Worm (Caenorhabditis elegans) whole organism, L4 larva: ENCODE data around the gene F35H10.5.

Experiments
- D1046.2 ChIP-seq: fragments of 200-800 bp; sonication (Bioruptor generic); IDR thresholded peaks from 2 replicates; pipeline ENCODE4 v1.3.6; 2022; ENCODE audit warnings: missing genetic modification characterization, missing compliant biosample characterization
- F10B5.3 ChIP-seq: sonication (generic microtip); optimal IDR thresholded peaks from 2 replicates; lab custom pipeline; 2016; ENCODE audit warnings: mild to moderate bottlenecking, missing genetic modification characterization, missing compliant biosample characterization
- ZK546.5 ChIP-seq, 2 experiments: sonication (generic microtip); optimal IDR thresholded peaks; 2 replicates each; lab custom pipeline; 2017; ENCODE audit warnings: missing biosample characterization in 2 of 2, missing genetic modification characterization in 2 of 2
- ama-1 ChIP-seq: fragments of 150-350 bp; optimal IDR thresholded peaks from 2 replicates; lab custom pipeline; 2014; ENCODE audit warnings: inconsistent platforms, mixed read lengths
- daf-16 ChIP-seq, 3 experiments: sonication (generic microtip); optimal IDR thresholded peaks; 2 replicates each; lab custom pipeline; 2016 to 2017; ENCODE audit warnings: missing genetic modification characterization in 3 of 3, missing genetic modification reagents in 3 of 3, mild to moderate bottlenecking in 2 of 3, missing compliant biosample characterization in 2 of 3, missing biosample characterization in 1 of 3, moderate library complexity in 1 of 3
- jun-1 ChIP-seq: fragments of 150-350 bp; optimal IDR thresholded peaks from 2 replicates; lab custom pipeline; 2014; ENCODE audit warnings: missing biosample characterization, missing genetic modification reagents, missing genetic modification characterization
- lin-39 ChIP-seq: fragments of 150-350 bp; optimal IDR thresholded peaks from 2 replicates; lab custom pipeline; 2014; ENCODE audit warnings: missing biosample characterization, missing genetic modification reagents, missing genetic modification characterization
- lir-3 ChIP-seq: sonication (generic microtip); optimal IDR thresholded peaks from 2 replicates; lab custom pipeline; 2016; ENCODE audit warnings: mild to moderate bottlenecking, missing genetic modification characterization, missing compliant biosample characterization
- unc-130 ChIP-seq: sonication (generic microtip); optimal IDR thresholded peaks from 2 replicates; lab custom pipeline; 2016; ENCODE audit warnings: missing genetic modification reagents, missing genetic modification characterization, missing compliant biosample characterization
- ztf-7 ChIP-seq: fragments of 150-350 bp; optimal IDR thresholded peaks from 2 replicates; lab custom pipeline; 2014; ENCODE audit warnings: missing biosample characterization, missing genetic modification characterization

DNA sequence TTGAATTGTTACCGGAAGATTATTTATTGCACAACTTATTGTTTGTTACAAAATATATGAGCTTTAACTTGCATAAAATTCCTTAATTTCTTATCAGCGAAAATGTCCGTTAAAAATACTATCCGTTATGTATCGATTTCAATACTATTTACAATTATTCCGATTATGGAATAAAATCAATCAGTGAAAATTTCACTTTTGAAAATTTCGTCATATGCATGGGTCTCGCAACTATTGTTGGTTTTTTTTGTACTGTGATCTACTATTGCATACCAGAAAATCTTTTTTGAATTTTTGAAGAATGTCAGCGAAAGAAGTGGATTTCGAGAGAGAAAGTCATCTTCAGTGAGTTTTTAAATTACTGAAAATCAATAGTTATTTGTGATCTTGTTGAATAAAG, 3.4 kb upstream of the F35H10.5 start, which contains the start of gene nprl-3:
- TF ChIP-seq ama-1 (no peak), lir-3 (tag; lab: Kevin White, UChicago) (no peak), D1046.2 (GFP tag; lab: Robert Waterston, UW) (no peak), lin-39 (tag; lab: Kevin White, UChicago) (no peak), ztf-7 (tag; lab: Kevin White, UChicago) (no peak), daf-16 (GFP tag; optimal IDR thresholded peaks at IDR 0.05; lab: Kevin White, UChicago) (no peak), daf-16 (tag; optimal IDR thresholded peaks at IDR 0.05; lab: Kevin White, UChicago) (no peak), ZK546.5 (tag; optimal IDR thresholded peaks at IDR 0.05; lab: Kevin White, UChicago) (no peak), unc-130 (GFP tag; lab: Kevin White, UChicago) (no peak), F10B5.3 (tag; lab: Kevin White, UChicago) (no peak), jun-1 (tag; lab: Kevin White, UChicago) (no peak)
